Worm (Caenorhabditis elegans) whole organism, L4/young adult: ENCODE measurements around the gene Y17G7B.12.

ENCODE experiments used
- W03F9.2 ChIP-seq: fragments of 150-350 bp; optimal IDR thresholded peaks from 2 replicates; lab custom pipeline; 2014; ENCODE audit warnings: missing biosample characterization, missing genetic modification characterization
- dao-5 ChIP-seq: sonication (generic microtip); optimal IDR thresholded peaks from 2 replicates; lab custom pipeline; 2016; ENCODE audit warnings: missing genotype, missing genetic modification characterization, moderate library complexity, missing compliant biosample characterization
- him-1 ChIP-seq: sonication (generic microtip); optimal IDR thresholded peaks from 2 replicates; lab custom pipeline; 2016; ENCODE audit warnings: missing genotype, missing genetic modification reagents, missing genetic modification characterization, missing compliant biosample characterization

- no peak for TF ChIP-seq W03F9.2 (tag; lab: Kevin White, UChicago)
- no peak for TF ChIP-seq him-1 (tag; lab: Kevin White, UChicago)
- TF ChIP-seq dao-5 (tag; lab: Kevin White, UChicago) = no peak
Measured at ce11 chrII:12053486-12053885, 29.8 kb downstream of the Y17G7B.12 start.
